Worm (Caenorhabditis elegans): ENCODE data around the gene R186.3.

DNA sequence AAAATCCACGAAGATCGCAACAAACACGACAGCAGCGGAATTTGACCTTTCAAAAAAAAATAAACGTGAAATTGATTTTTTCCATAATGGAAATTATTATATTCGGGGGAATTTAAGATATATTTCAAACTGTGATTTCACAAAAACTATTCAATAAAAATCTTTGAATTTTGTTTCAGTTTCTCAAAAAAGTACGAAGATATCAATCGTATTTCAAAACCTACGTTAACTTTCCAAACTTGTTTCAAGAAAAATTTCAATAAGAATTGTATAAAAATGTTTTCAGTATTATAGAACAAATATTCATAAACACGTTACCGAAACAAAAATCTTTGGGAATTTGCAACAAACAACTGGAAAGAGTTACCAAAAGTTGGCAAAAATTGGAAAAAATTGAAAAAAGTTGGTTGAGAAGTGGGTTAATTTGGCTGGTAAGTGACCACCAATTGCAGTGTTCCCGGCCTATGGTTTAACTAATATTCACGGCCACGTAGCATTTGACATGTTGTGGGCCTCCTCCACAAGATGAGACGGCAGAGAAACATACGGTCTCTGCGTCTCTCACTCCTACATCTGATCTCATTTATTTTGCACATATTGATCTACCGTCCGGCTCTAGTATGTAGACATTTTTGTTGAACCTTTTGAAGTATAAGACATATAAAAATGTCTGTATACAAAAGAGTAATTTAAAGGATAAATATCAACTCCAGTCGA is 16.0 kb downstream of the R186.3 start, which contains the start of the genes T16G1.9 and T16G1.18:
- no peak; the same call in 1 of the 2 replicates for TF ChIP-seq madf-6 (GFP tag; IDR thresholded peaks at IDR 0.05)
- TF ChIP-seq unc-62 (GFP tag; optimal IDR thresholded peaks at IDR 0.05), result no peak
- TF ChIP-seq let-607 (tag; optimal IDR thresholded peaks at IDR 0.05), result peak; percentile 86 to 92
- peak; percentile 81; the same call in 1 of the 2 replicates for TF ChIP-seq hmg-1.2 (GFP tag; IDR thresholded peaks at IDR 0.05)
- no peak for TF ChIP-seq rpc-1 (optimal IDR thresholded peaks at IDR 0.05)
- no peak for TF ChIP-seq rpc-1 (tag; optimal IDR thresholded peaks at IDR 0.05)
- no peak for TF ChIP-seq pha-4 (tag; optimal IDR thresholded peaks at IDR 0.05)
- TF ChIP-seq fkh-3 (tag; optimal IDR thresholded peaks at IDR 0.05), result no peak
- no peak for TF ChIP-seq athp-1 (tag; optimal IDR thresholded peaks at IDR 0.05)
- no peak for TF ChIP-seq snpc-3.4 (tag; optimal IDR thresholded peaks at IDR 0.05)
- no peak for TF ChIP-seq unc-130 (GFP tag; optimal IDR thresholded peaks at IDR 0.05)
- no peak for TF ChIP-seq lin-35 (GFP tag; optimal IDR thresholded peaks at IDR 0.05)
- no peak for TF ChIP-seq ccch-3 (GFP tag; optimal IDR thresholded peaks at IDR 0.05)
- peak; percentile 51 for TF ChIP-seq nhr-80 (tag; optimal IDR thresholded peaks at IDR 0.05)

Measured in whole organism, young adult.